Worm (Caenorhabditis elegans): ENCODE data around the gene rde-4.

The rde-4 gene

ce11 chrIII:10202894-10203871 is 15.3 kb downstream of the rde-4 start, which contains the start of gene chc-1:
TSS of gene chc-1 (plus strand) at chrIII:10203821.
- TF ChIP-seq scrt-1 (GFP tag; IDR thresholded peaks at IDR 0.05) (no peak), ceh-36 (tag; optimal IDR thresholded peaks at IDR 0.05) (no peak), hmg-4 (GFP tag; optimal IDR thresholded peaks at IDR 0.05) (peak; percentile 1)

- TF ChIP-seq tbx-11 (GFP tag; IDR thresholded peaks at IDR 0.05) = no peak
- TF ChIP-seq hnd-1 (tag; optimal IDR thresholded peaks at IDR 0.05) = no peak
- no peak for TF ChIP-seq aly-1 (tag; optimal IDR thresholded peaks at IDR 0.05)
- no peak for TF ChIP-seq tbx-37 (GFP tag; conservative IDR thresholded peaks at IDR 0.05)
- TF ChIP-seq sea-1 (GFP tag; conservative IDR thresholded peaks at IDR 0.05) = no peak
- no peak for TF ChIP-seq tra-4 (tag; optimal IDR thresholded peaks at IDR 0.05)
- TF ChIP-seq flt-1 (GFP tag; IDR thresholded peaks at IDR 0.05) = no peak
- TF ChIP-seq ceh-36 (tag; optimal IDR thresholded peaks at IDR 0.05) = no peak
- no peak for TF ChIP-seq ama-1 (optimal IDR thresholded peaks at IDR 0.05)
- TF ChIP-seq hmg-4 (GFP tag; optimal IDR thresholded peaks at IDR 0.05) = no peak
- no peak for TF ChIP-seq B0310.2 (tag; optimal IDR thresholded peaks at IDR 0.05)
These were observed 16.1 kb downstream of the rde-4 start for ce11 chrIII:10202391-10202790.

- TF ChIP-seq scrt-1 (GFP tag; IDR thresholded peaks at IDR 0.05) = no peak
- no peak for TF ChIP-seq tra-4 (tag; optimal IDR thresholded peaks at IDR 0.05)
- no peak for TF ChIP-seq F13C5.2 (tag; optimal IDR thresholded peaks at IDR 0.05)
- TF ChIP-seq hnd-1 (tag; optimal IDR thresholded peaks at IDR 0.05) = no peak
- TF ChIP-seq tbx-11 (GFP tag; IDR thresholded peaks at IDR 0.05) = no peak
These were observed 17.2 kb downstream of the rde-4 start, which contains the start of the genes T20G5.13 and T20G5.12 for ce11 chrIII:10201235-10201634. TSS of gene T20G5.13 (minus strand) at chrIII:10201335. TSS of gene T20G5.12 (plus strand) at chrIII:10201604.

ce11 chrIII:10199052-10199451 is 19.4 kb downstream of the rde-4 start, which contains the start of gene T20G5.8:
TSS of gene T20G5.8 (plus strand) at chrIII:10199352.
- TF ChIP-seq sea-1 (GFP tag; conservative IDR thresholded peaks at IDR 0.05) (no peak), tra-4 (tag; optimal IDR thresholded peaks at IDR 0.05) (no peak), ama-1 (optimal IDR thresholded peaks at IDR 0.05) (no peak), ceh-13 (GFP tag; optimal IDR thresholded peaks at IDR 0.05) (no peak), ceh-36 (tag; optimal IDR thresholded peaks at IDR 0.05) (no peak), pes-1 (GFP tag; IDR thresholded peaks at IDR 0.05) (no peak), F13C5.2 (tag; optimal IDR thresholded peaks at IDR 0.05) (no peak), tbx-11 (GFP tag; IDR thresholded peaks at IDR 0.05) (no peak), flt-1 (GFP tag; IDR thresholded peaks at IDR 0.05) (no peak), hnd-1 (tag; optimal IDR thresholded peaks at IDR 0.05) (no peak), B0310.2 (tag; optimal IDR thresholded peaks at IDR 0.05) (no peak), tbx-37 (GFP tag; conservative IDR thresholded peaks at IDR 0.05) (no peak), hmg-4 (GFP tag; optimal IDR thresholded peaks at IDR 0.05) (no peak), aly-1 (tag; optimal IDR thresholded peaks at IDR 0.05) (no peak), hmbx-1 (tag; optimal IDR thresholded peaks at IDR 0.05) (no peak), scrt-1 (GFP tag; IDR thresholded peaks at IDR 0.05) (no peak), ets-7 (tag; optimal IDR thresholded peaks at IDR 0.05) (no peak)

- TF ChIP-seq ama-1 (optimal IDR thresholded peaks at IDR 0.05) (no peak), aly-1 (tag; optimal IDR thresholded peaks at IDR 0.05) (no peak), tbx-37 (GFP tag; conservative IDR thresholded peaks at IDR 0.05) (no peak), scrt-1 (GFP tag; IDR thresholded peaks at IDR 0.05) (no peak), F13C5.2 (tag; optimal IDR thresholded peaks at IDR 0.05) (no peak), ceh-13 (GFP tag; optimal IDR thresholded peaks at IDR 0.05) (no peak), ets-7 (tag; optimal IDR thresholded peaks at IDR 0.05) (no peak), sea-1 (GFP tag; conservative IDR thresholded peaks at IDR 0.05) (no peak), ceh-36 (tag; optimal IDR thresholded peaks at IDR 0.05) (no peak), hmg-4 (GFP tag; optimal IDR thresholded peaks at IDR 0.05) (no peak), hnd-1 (tag; optimal IDR thresholded peaks at IDR 0.05) (no peak), tbx-11 (GFP tag; IDR thresholded peaks at IDR 0.05) (no peak), tra-4 (tag; optimal IDR thresholded peaks at IDR 0.05) (no peak), hmbx-1 (tag; optimal IDR thresholded peaks at IDR 0.05) (no peak), flt-1 (GFP tag; IDR thresholded peaks at IDR 0.05) (no peak), B0310.2 (tag; optimal IDR thresholded peaks at IDR 0.05) (no peak), pes-1 (GFP tag; IDR thresholded peaks at IDR 0.05) (no peak)
These were observed 21.0 kb downstream of the rde-4 start, which contains the start of gene dod-6 for ce11 chrIII:10197416-10197815. TSS of gene dod-6 (plus strand) at chrIII:10197716.

- TF ChIP-seq aly-1 (tag; optimal IDR thresholded peaks at IDR 0.05) = no peak
- no peak for TF ChIP-seq tbx-11 (GFP tag; IDR thresholded peaks at IDR 0.05)
These were observed 21.6 kb downstream of the rde-4 start for ce11 chrIII:10196796-10197195.

- TF ChIP-seq sea-1 (GFP tag; conservative IDR thresholded peaks at IDR 0.05) = no peak
- no peak for TF ChIP-seq scrt-1 (GFP tag; IDR thresholded peaks at IDR 0.05)
- TF ChIP-seq tbx-11 (GFP tag; IDR thresholded peaks at IDR 0.05) = no peak
- no peak for TF ChIP-seq aly-1 (tag; optimal IDR thresholded peaks at IDR 0.05)
- TF ChIP-seq ama-1 (optimal IDR thresholded peaks at IDR 0.05) = no peak
- TF ChIP-seq tbx-37 (GFP tag; conservative IDR thresholded peaks at IDR 0.05) = no peak
- no peak for TF ChIP-seq ceh-36 (tag; optimal IDR thresholded peaks at IDR 0.05)
- TF ChIP-seq tra-4 (tag; optimal IDR thresholded peaks at IDR 0.05) = no peak
- no peak for TF ChIP-seq pes-1 (GFP tag; IDR thresholded peaks at IDR 0.05)
- no peak for TF ChIP-seq ets-7 (tag; optimal IDR thresholded peaks at IDR 0.05)
- TF ChIP-seq B0310.2 (tag; optimal IDR thresholded peaks at IDR 0.05) = no peak
- no peak for TF ChIP-seq ceh-13 (GFP tag; optimal IDR thresholded peaks at IDR 0.05)
These were observed 22.5 kb downstream of the rde-4 start for ce11 chrIII:10195911-10196310.

Measured in whole organism, early embryonic.